Worm (Caenorhabditis elegans) whole organism, L4 larva: ENCODE results near the gene ZC13.2.

Source experiments
- Y105C5A.15 ChIP-seq: fragments of 200-800 bp; sonication (Bioruptor generic); IDR thresholded peaks from 2 replicates; pipeline ENCODE4 v1.3.6; 2022; ENCODE audit warnings: missing genetic modification characterization, missing compliant biosample characterization
- ama-1 ChIP-seq: fragments of 150-350 bp; optimal IDR thresholded peaks from 2 replicates; lab custom pipeline; 2014; ENCODE audit warnings: inconsistent platforms, mixed read lengths
- daf-8 ChIP-seq: fragments of 200-800 bp; sonication (Bioruptor generic); IDR thresholded peaks from 2 replicates; pipeline ENCODE4 v1.3.6; 2022; ENCODE audit warnings: missing genetic modification characterization, missing compliant biosample characterization
- egl-27 ChIP-seq: sonication (generic microtip); optimal IDR thresholded peaks from 3 replicates; lab custom pipeline; 2017; ENCODE audit warnings: missing biosample characterization, missing genetic modification reagents, missing genetic modification characterization
- fkh-10 ChIP-seq: fragments of 150-350 bp; optimal IDR thresholded peaks from 2 replicates; lab custom pipeline; 2014; ENCODE audit warnings: missing biosample characterization, missing genetic modification reagents, missing genetic modification characterization
- nhr-111 ChIP-seq: fragments of 200-800 bp; sonication (Bioruptor generic); optimal IDR thresholded peaks from 2 replicates; lab custom pipeline; 2018; ENCODE audit warnings: mild to moderate bottlenecking, missing genetic modification characterization, missing compliant biosample characterization
- nhr-237 ChIP-seq: sonication (generic microtip); optimal IDR thresholded peaks from 2 replicates; lab custom pipeline; 2017; ENCODE audit warnings: missing biosample characterization, missing genetic modification characterization
- nhr-28 ChIP-seq: fragments of 150-350 bp; optimal IDR thresholded peaks from 2 replicates; lab custom pipeline; 2014; ENCODE audit warnings: missing biosample characterization, missing genetic modification characterization
- nhr-42 ChIP-seq: fragments of 200-800 bp; sonication (Bioruptor generic); IDR thresholded peaks from 2 replicates; pipeline ENCODE4 v1.3.6; 2022; ENCODE audit warnings: missing genetic modification characterization, missing compliant biosample characterization
- spr-3 ChIP-seq: fragments of 200-800 bp; sonication (Bioruptor generic); optimal IDR thresholded peaks from 2 replicates; lab custom pipeline; 2018; ENCODE audit warnings: mild to moderate bottlenecking, missing genetic modification characterization, missing compliant biosample characterization

DNA sequence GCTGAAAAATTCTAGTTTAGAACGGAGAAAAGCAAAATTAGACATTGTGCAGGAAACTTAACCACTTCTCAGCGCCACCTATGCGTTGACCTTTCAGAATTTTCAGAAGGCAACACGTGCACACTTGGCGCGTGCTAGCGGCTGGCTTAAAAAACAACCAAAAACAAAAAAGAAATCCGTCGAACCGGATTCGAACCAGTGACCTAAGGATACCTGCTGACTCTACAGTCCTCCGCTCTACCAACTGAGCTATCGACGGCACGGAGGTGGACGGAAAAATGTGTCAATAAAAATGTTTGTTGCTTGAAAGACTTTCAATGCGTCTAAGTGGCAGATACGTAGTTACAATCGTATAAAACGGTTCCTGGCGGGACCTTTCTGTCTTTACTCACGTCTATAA is 15.3 kb upstream of the ZC13.2 start:
- TF ChIP-seq nhr-237 (tag; lab: Kevin White, UChicago) (no peak), egl-27 (tag; lab: Kevin White, UChicago) (no peak), daf-8 (no peak), nhr-111 (GFP tag; lab: Kevin White, UChicago) (no peak), Y105C5A.15 (no peak), nhr-28 (tag; lab: Kevin White, UChicago) (no peak), spr-3 (no peak), ama-1 (lab: Kevin White, UChicago) (no peak), nhr-42 (GFP tag; lab: Robert Waterston, UW) (no peak), fkh-10 (no peak)
